Worm (Caenorhabditis elegans): ENCODE measurements around the gene ZK856.6.

ZK856.6 gene

DNA sequence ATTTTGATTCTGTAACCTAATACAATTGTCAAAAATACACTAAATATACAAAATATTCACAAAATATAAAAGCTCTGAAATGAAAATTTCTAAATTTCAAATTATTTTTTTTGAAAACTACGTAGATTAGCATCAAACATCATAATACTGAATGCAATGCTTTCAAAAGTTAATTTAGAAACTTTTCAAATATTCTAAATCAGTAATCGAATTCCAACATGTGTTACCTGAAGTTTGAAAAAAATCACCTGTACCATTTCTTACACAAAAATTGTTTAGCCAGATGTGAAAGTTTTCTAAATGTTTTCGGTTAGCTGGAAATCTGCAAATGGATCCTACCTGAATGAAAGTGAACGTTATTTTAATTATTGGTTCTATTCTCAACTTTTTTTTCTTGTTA lies 23.5 kb downstream of the ZK856.6 start, which contains the start of gene C12D8.20:
Gene C12D8.20 (plus strand): TSS at position 301 of the 400 bp plus-strand sequence.
- TF ChIP-seq zag-1 (tag; optimal IDR thresholded peaks at IDR 0.05) (no peak), ama-1 (optimal IDR thresholded peaks at IDR 0.05) (no peak), nhr-10 (tag; optimal IDR thresholded peaks at IDR 0.05) (no peak), unc-39 (tag; optimal IDR thresholded peaks at IDR 0.05) (no peak), ceh-16 (tag; optimal IDR thresholded peaks at IDR 0.05) (no peak), nhr-11 (tag; optimal IDR thresholded peaks at IDR 0.05) (no peak), ztf-11 (tag; optimal IDR thresholded peaks at IDR 0.05) (no peak), lin-11 (tag; optimal IDR thresholded peaks at IDR 0.05) (no peak), elt-1 (tag; optimal IDR thresholded peaks at IDR 0.05) (no peak), nhr-6 (tag; optimal IDR thresholded peaks at IDR 0.05) (no peak), nhr-77 (tag; optimal IDR thresholded peaks at IDR 0.05) (no peak), nhr-23 (tag; optimal IDR thresholded peaks at IDR 0.05) (no peak), aly-2 (tag; optimal IDR thresholded peaks at IDR 0.05) (no peak), mbf-1 (tag; optimal IDR thresholded peaks at IDR 0.05) (no peak), ztf-4 (tag; optimal IDR thresholded peaks at IDR 0.05) (no peak), peb-1 (tag; optimal IDR thresholded peaks at IDR 0.05) (no peak), sem-4 (tag; optimal IDR thresholded peaks at IDR 0.05) (no peak), lin-13 (GFP tag; optimal IDR thresholded peaks at IDR 0.05) (no peak), alr-1 (tag; optimal IDR thresholded peaks at IDR 0.05) (no peak), elt-3 (tag; optimal IDR thresholded peaks at IDR 0.05) (no peak)

DNA sequence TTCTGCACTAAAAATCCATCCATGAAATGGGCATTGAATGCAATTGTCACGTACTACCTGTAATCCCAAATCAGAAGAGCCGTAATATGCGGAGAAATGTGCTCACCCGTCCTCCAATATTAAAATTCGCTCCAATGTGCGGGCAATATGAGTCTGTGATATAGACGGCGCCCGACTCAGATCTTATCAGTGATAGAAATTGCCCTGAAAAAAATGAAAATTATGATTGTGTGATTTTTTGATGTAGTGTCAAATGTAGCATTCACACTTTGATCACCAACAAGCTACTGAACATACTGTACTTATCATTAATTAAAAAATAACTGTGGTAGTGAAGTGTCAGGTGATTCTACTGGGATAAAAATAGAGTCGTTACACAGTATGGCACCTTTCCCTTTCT lies 26.1 kb downstream of the ZK856.6 start:
- TF ChIP-seq lin-13 (GFP tag; optimal IDR thresholded peaks at IDR 0.05) (no peak), fos-1 (tag; optimal IDR thresholded peaks at IDR 0.05) (peak; percentile 60), R02D3.7 (tag; optimal IDR thresholded peaks at IDR 0.05) (no peak)

DNA sequence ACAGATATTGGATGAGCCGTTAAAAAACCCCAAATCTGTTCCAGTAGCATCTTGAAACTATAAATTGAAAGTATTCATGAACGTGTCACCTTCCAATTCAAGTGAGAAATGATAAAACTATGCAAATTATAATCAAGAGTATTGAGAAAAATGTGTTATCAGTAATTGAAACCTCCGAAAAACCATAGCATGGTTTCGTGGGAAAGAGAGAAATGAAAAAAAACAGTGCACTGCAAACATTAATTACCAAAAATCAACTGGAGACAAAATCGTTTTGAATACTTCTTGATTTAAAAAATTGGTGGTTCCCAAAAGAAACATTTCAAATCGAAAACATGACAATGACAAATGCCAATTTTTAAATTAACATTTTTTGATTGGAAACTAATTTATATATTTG lies 27.1 kb downstream of the ZK856.6 start, which contains the start of gene daf-36:
Gene daf-36 (minus strand): TSS at position 101 of the 400 bp plus-strand sequence.
- TF ChIP-seq fos-1 (tag; optimal IDR thresholded peaks at IDR 0.05), result peak; percentile 62
- no peak for TF ChIP-seq lin-11 (tag; optimal IDR thresholded peaks at IDR 0.05)

DNA sequence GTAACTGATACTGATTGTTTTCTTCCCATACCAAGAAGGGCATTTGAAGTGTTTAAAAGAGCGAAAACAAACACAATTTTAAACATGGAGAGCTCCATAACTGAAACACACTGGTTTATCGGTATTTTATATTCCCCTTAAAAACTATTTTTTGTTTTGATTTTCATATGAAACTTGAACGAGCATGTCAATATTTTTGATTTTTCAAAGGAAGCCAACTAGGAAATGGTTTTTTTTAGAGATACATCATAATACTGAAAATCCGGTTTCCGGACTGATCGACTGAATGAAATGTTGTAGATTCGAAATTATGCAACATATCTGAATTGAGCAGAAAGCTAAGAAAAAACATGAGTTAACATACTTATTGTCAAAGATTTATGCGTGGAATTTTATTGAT lies 28.8 kb downstream of the ZK856.6 start, which contains the start of gene ttr-19:
Gene ttr-19 (minus strand): TSS at position 101 of the 400 bp plus-strand sequence.
- TF ChIP-seq mdl-1 (tag; optimal IDR thresholded peaks at IDR 0.05), result no peak
- no peak for TF ChIP-seq crh-2 (tag; optimal IDR thresholded peaks at IDR 0.05)

DNA sequence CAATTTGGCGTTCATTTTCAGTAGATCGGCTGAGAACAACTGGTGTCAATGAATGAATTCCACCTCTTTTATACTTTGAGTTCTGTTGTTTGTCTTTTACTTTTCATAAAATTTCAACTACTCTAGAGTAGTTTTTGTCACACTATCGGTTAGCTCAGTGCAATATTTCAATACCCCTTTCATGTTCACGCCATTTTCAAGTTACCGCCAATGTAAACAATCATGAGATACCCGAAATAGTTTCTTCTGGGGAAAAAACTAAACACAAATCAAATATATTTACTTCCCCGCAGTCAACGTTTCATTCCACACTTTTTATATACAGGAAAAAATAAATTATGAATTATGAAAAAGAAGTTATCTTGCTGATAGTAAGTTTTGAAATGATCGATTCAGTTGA lies 29.9 kb downstream of the ZK856.6 start, which contains the start of gene fipr-4:
Gene fipr-4 (minus strand): TSS at position 101 of the 400 bp plus-strand sequence.
- no peak for TF ChIP-seq alr-1 (tag; optimal IDR thresholded peaks at IDR 0.05)
- peak; percentile 9 for TF ChIP-seq F13H6.1 (tag; optimal IDR thresholded peaks at IDR 0.05)
- TF ChIP-seq unc-55 (GFP tag; optimal IDR thresholded peaks at IDR 0.05), result no peak
- TF ChIP-seq dmd-4 (tag; optimal IDR thresholded peaks at IDR 0.05), result no peak
- no peak for TF ChIP-seq mbf-1 (tag; optimal IDR thresholded peaks at IDR 0.05)

DNA sequence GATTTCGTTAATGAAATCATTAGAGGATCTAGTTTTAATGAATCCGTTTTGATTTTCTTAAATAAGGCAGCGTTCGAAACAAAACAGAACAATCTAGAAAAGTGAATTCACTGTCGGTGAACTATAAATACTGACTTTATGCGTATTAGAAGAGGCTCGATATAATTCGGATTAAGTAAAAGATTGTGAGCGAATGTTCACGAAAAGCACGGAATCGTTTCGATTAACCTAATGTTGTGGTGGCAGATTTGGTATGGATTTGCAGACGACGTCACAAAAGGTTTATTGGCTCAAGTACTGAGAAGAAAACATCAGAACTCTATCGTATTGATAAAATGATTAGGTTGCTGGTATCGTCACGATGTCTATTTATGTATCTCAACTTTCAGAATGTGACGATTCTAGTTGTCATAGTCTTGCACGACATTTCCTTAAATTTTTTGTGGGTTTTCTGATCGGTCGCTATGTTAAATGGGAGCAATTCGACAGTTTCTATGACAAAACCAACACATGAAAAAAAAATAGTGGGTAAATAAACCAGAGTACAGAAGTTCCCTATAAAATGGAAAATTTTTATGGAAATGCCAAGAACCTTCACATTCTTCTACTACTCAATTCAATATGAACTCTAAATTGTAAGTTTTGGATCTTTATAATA lies 30.9 kb downstream of the ZK856.6 start, which contains the start of the genes pyt-1 and fipr-7:
Gene pyt-1 (minus strand): TSS at position 101 of the 658 bp plus-strand sequence.
Gene fipr-7 (plus strand): TSS at position 608 of the 658 bp plus-strand sequence.
- TF ChIP-seq zag-1 (tag; optimal IDR thresholded peaks at IDR 0.05) (no peak), F13H6.1 (tag; optimal IDR thresholded peaks at IDR 0.05) (no peak), lin-39 (tag; optimal IDR thresholded peaks at IDR 0.05) (no peak), unc-62 (GFP tag; optimal IDR thresholded peaks at IDR 0.05) (no peak), unc-39 (tag; optimal IDR thresholded peaks at IDR 0.05) (no peak), ZK546.5 (tag; optimal IDR thresholded peaks at IDR 0.05) (no peak), nhr-6 (tag; optimal IDR thresholded peaks at IDR 0.05) (no peak)

DNA sequence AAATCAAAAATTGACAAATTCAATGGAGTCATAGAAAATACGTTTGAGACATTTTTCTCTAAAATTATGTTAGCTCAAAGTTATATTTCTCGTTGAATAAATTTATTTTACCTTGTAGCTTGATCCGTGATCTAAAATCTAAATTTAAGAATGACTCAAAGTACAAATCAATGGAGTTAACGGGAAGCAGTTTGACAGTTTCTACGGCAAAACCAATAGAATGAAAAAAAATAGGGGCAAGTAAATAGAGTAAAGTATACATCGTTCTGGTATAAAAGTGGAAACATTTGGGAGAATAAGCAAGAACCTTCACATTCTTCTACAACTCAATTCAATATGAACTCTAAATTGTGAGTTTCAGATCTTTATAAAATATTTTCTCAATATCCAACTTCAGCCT lies 32.4 kb downstream of the ZK856.6 start, which contains the start of gene fipr-6:
Gene fipr-6 (plus strand): TSS at position 301 of the 400 bp plus-strand sequence.
- TF ChIP-seq fos-1 (tag; optimal IDR thresholded peaks at IDR 0.05) (no peak), sma-9 (GFP tag; optimal IDR thresholded peaks at IDR 0.05) (no peak), sma-9 (tag; optimal IDR thresholded peaks at IDR 0.05) (no peak), sma-3 (GFP tag; optimal IDR thresholded peaks at IDR 0.05) (no peak), blmp-1 (tag; optimal IDR thresholded peaks at IDR 0.05; ENCODE audit: insufficient read depth) (no peak), snpc-4 (tag; optimal IDR thresholded peaks at IDR 0.05) (no peak), nhr-6 (tag; optimal IDR thresholded peaks at IDR 0.05) (no peak), gmeb-1 (tag; optimal IDR thresholded peaks at IDR 0.05) (no peak), aly-2 (tag; optimal IDR thresholded peaks at IDR 0.05) (no peak), ama-1 (optimal IDR thresholded peaks at IDR 0.05) (no peak), mab-5 (tag; optimal IDR thresholded peaks at IDR 0.05) (no peak), nhr-10 (tag; optimal IDR thresholded peaks at IDR 0.05) (no peak), nhr-23 (tag; optimal IDR thresholded peaks at IDR 0.05) (no peak)

All from whole organism, L2 larva.